Fruit fly (Drosophila melanogaster) whole organism, wandering third instar larva: Measurements from ENCODE around the gene dsf.

Experiments used
- Abd-B ChIP-seq: fragments of >200 bp; optimal IDR thresholded peaks from 2 replicates; lab custom pipeline; 2017; ENCODE audit warnings: missing biosample characterization, missing genetic modification characterization
- foxo ChIP-seq, 2 experiments: fragments of 200-800 bp; sonication (Bioruptor generic); optimal IDR thresholded peaks; 2 replicates in 1 of 2; 3 replicates in 1 of 2; lab custom pipeline; 2016 to 2017; ENCODE audit warnings: missing biosample characterization in 2 of 2, missing genetic modification characterization in 2 of 2

- TF ChIP-seq Abd-B (GFP tag; lab: Kevin White, UChicago) (no peak), foxo (GFP tag; optimal IDR thresholded peaks at IDR 0.05; lab: Kevin White, UChicago) (no peak)
Observed at dm6 chr2L:5972588-5973236, 47.0 kb downstream of the dsf start.
